In the genomic region with DNA sequence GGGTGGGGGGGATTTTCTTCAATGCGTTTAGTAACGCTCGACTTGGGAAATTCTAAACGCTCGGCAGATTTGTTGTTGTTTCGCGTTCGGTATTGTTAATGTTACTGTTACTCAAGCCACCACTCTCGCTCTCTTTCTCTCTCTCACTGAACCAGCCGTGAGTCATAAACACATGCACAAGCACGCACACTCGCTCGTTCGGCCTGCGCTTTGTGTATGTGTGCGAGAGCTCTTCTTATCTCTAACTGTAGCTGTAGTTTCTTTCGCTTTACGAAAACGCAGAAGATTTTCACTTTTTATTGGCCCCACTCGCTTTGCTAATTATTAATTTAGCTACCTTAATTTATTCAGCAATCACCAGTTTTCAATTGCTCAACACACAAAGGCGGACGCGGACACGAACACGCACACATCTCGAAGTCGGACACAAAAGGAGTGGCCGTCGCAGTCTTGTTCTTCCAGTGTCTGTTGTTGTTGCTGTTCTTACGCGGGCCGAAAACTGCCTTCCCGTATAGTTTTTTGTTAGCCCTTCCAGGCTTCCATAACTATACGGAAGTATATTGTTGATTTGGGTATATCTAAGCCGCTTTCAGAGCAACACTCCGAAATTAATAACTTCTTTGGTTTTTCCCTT, we compare ENCODE assay signal across 3 fruit fly cellular contexts.
A peak's percentile ranks its signal among the peaks of the same experiment; 100 is the strongest.
TF ChIP-seq lines count a peak whose summit lies in the region.

No protein-coding gene starts in this region.

TF ChIP-seq in whole organism, adult, 20 proteins besides CTCF, POLR2A, EP300 and RAD21 (continued from another document):
- TF ChIP-seq ovo (GFP tag; optimal IDR thresholded peaks at IDR 0.05; lab: Kevin White, UChicago), result peak; percentile 47
- TF ChIP-seq CG1620 (GFP tag; optimal IDR thresholded peaks at IDR 0.05; lab: Kevin White, UChicago), result no peak
- no peak for TF ChIP-seq Clk (GFP tag; optimal IDR thresholded peaks at IDR 0.05; lab: Kevin White, UChicago)

TF ChIP-seq in whole organism, embryonic, 481 proteins besides CTCF, POLR2A, EP300 and RAD21 (continued from another document and continues in another):
- no peak for TF ChIP-seq CG16863 (GFP tag; optimal IDR thresholded peaks at IDR 0.05; lab: Kevin White, UChicago)
- no peak for TF ChIP-seq Stat92E (GFP tag; optimal IDR thresholded peaks at IDR 0.05; lab: Kevin White, UChicago)
- TF ChIP-seq CG6683 (GFP tag; optimal IDR thresholded peaks at IDR 0.05; lab: Kevin White, UChicago), result no peak
- TF ChIP-seq CG31441 (GFP tag; IDR thresholded peaks at IDR 0.05; lab: Robert Waterston, UW), result no peak
- no peak for TF ChIP-seq CG5245 (GFP tag; optimal IDR thresholded peaks at IDR 0.05; lab: Kevin White, UChicago)
- no peak for TF ChIP-seq fd64A (GFP tag; optimal IDR thresholded peaks at IDR 0.05; lab: Kevin White, UChicago)
- TF ChIP-seq zen2 (GFP tag; IDR thresholded peaks at IDR 0.05; lab: Robert Waterston, UW; ENCODE audit: partially characterized antibody), result no peak
- TF ChIP-seq nom (GFP tag; optimal IDR thresholded peaks at IDR 0.05; lab: Kevin White, UChicago), result peak; percentile 36
- no peak for TF ChIP-seq cato (GFP tag; optimal IDR thresholded peaks at IDR 0.05; lab: Kevin White, UChicago; ENCODE audit: borderline replicate concordance)
- TF ChIP-seq Ets65A (GFP tag; lab: Kevin White, UChicago), result peak; percentile 31
- TF ChIP-seq tup (GFP tag; optimal IDR thresholded peaks at IDR 0.05; lab: Kevin White, UChicago), result no peak
- no peak for TF ChIP-seq da (GFP tag; optimal IDR thresholded peaks at IDR 0.05; lab: Kevin White, UChicago)
- TF ChIP-seq z (GFP tag; IDR thresholded peaks at IDR 0.05; lab: Robert Waterston, UW), result peak; percentile 60; the same call in 1 of the 3 replicates
- TF ChIP-seq dmrt11E (tag; optimal IDR thresholded peaks at IDR 0.05; lab: Kevin White, UChicago), result no peak
- TF ChIP-seq disco-r (GFP tag; optimal IDR thresholded peaks at IDR 0.05; lab: Kevin White, UChicago), result no peak
- TF ChIP-seq pita (GFP tag; optimal IDR thresholded peaks at IDR 0.05; lab: Kevin White, UChicago), result no peak
- peak; percentile 90 for TF ChIP-seq kay (GFP tag; optimal IDR thresholded peaks at IDR 0.05; lab: Kevin White, UChicago)
- TF ChIP-seq Xrp1 (GFP tag; IDR thresholded peaks at IDR 0.05; lab: Robert Waterston, UW), result no peak
- TF ChIP-seq ci (GFP tag; IDR thresholded peaks at IDR 0.05; lab: Robert Waterston, UW), result 0 out of 3 replicates have a peak, but pooled peaks have one; percentile 13
- peak; percentile 58 for TF ChIP-seq Blimp-1 (GFP tag; optimal IDR thresholded peaks at IDR 0.05; lab: Kevin White, UChicago)
- TF ChIP-seq Dll (GFP tag; IDR thresholded peaks at IDR 0.05; lab: Robert Waterston, UW; ENCODE audit: partially characterized antibody), result peak; percentile 34; the same call in 1 of the 4 replicates
- TF ChIP-seq yki (optimal IDR thresholded peaks at IDR 0.05; lab: Kevin White, UChicago), result peak; percentile 42
- TF ChIP-seq CG4360 (GFP tag; IDR thresholded peaks at IDR 0.05; lab: Robert Waterston, UW), result peak; percentile 79
- TF ChIP-seq sug (tag; optimal IDR thresholded peaks at IDR 0.05; lab: Kevin White, UChicago), result peak; percentile 25
- TF ChIP-seq p53 (GFP tag; optimal IDR thresholded peaks at IDR 0.05; lab: Kevin White, UChicago), result peak; percentile 76
- TF ChIP-seq CG1024 (GFP tag; IDR thresholded peaks at IDR 0.05; lab: Robert Waterston, UW), result no peak
- TF ChIP-seq Fer2 (tag; optimal IDR thresholded peaks at IDR 0.05; lab: Kevin White, UChicago), result no peak
- TF ChIP-seq eyg (GFP tag; optimal IDR thresholded peaks at IDR 0.05; lab: Kevin White, UChicago), result no peak
- no peak; the same call in 2 of the 3 replicates for TF ChIP-seq CG16813 (GFP tag; IDR thresholded peaks at IDR 0.05; lab: Robert Waterston, UW; ENCODE audit: partially characterized antibody)
- peak; percentile 97 for TF ChIP-seq pros (GFP tag; optimal IDR thresholded peaks at IDR 0.05; lab: Kevin White, UChicago)
- no peak for TF ChIP-seq CG4730 (GFP tag; IDR thresholded peaks at IDR 0.05; lab: Robert Waterston, UW)
- TF ChIP-seq gsb-n (tag; optimal IDR thresholded peaks at IDR 0.05; lab: Kevin White, UChicago), result peak; percentile 10
- TF ChIP-seq chinmo (GFP tag; IDR thresholded peaks at IDR 0.05; lab: Robert Waterston, UW; ENCODE audit: partially characterized antibody), result peak; percentile 90; the same call in 3 of the 4 replicates
- TF ChIP-seq CG6791 (GFP tag; IDR thresholded peaks at IDR 0.05; lab: Robert Waterston, UW; ENCODE audit: partially characterized antibody), result no peak
- TF ChIP-seq grau (tag; optimal IDR thresholded peaks at IDR 0.05; lab: Kevin White, UChicago), result no peak
- TF ChIP-seq Fer1 (GFP tag; optimal IDR thresholded peaks at IDR 0.05; lab: Kevin White, UChicago), result no peak
- no peak for TF ChIP-seq Dek (tag; optimal IDR thresholded peaks at IDR 0.05; lab: Kevin White, UChicago)
- no peak for TF ChIP-seq CG3847 (GFP tag; IDR thresholded peaks at IDR 0.05; lab: Robert Waterston, UW)
- no peak for TF ChIP-seq CG13894 (tag; optimal IDR thresholded peaks at IDR 0.05; lab: Kevin White, UChicago)
- no peak for TF ChIP-seq onecut (GFP tag; IDR thresholded peaks at IDR 0.05; lab: Robert Waterston, UW)
- no peak for TF ChIP-seq CG6813 (GFP tag; optimal IDR thresholded peaks at IDR 0.05; lab: Kevin White, UChicago)
- TF ChIP-seq YL-1 (GFP tag; optimal IDR thresholded peaks at IDR 0.05; lab: Kevin White, UChicago), result peak; percentile 39
- peak; percentile 23; the same call in 1 of the 2 replicates for TF ChIP-seq hbn (GFP tag; IDR thresholded peaks at IDR 0.05; lab: Robert Waterston, UW; ENCODE audit: partially characterized antibody)
- no peak for TF ChIP-seq CG4328 (GFP tag; optimal IDR thresholded peaks at IDR 0.05; lab: Kevin White, UChicago)
- no peak for TF ChIP-seq chif (GFP tag; optimal IDR thresholded peaks at IDR 0.05; lab: Kevin White, UChicago)
- TF ChIP-seq CG10959 (GFP tag; IDR thresholded peaks at IDR 0.05; lab: Robert Waterston, UW), result no peak
- peak; percentile 8 for TF ChIP-seq kni (GFP tag; optimal IDR thresholded peaks at IDR 0.05; lab: Kevin White, UChicago)
- no peak for TF ChIP-seq CG13624 (GFP tag; optimal IDR thresholded peaks at IDR 0.05; lab: Kevin White, UChicago)
- no peak for TF ChIP-seq Hsf (GFP tag; optimal IDR thresholded peaks at IDR 0.05; lab: Kevin White, UChicago)
- TF ChIP-seq inv (GFP tag; IDR thresholded peaks at IDR 0.05; lab: Robert Waterston, UW; ENCODE audit: partially characterized antibody), result no peak
- no peak for TF ChIP-seq CG10462 (GFP tag; optimal IDR thresholded peaks at IDR 0.05; lab: Kevin White, UChicago)
- TF ChIP-seq ro (GFP tag; IDR thresholded peaks at IDR 0.05; lab: Robert Waterston, UW), result no peak
- peak in 1 of 2 experiments; percentile 56 for TF ChIP-seq Pdp1 (GFP tag; optimal IDR thresholded peaks at IDR 0.05; lab: Kevin White, UChicago)
- no peak for TF ChIP-seq CG3407 (GFP tag; optimal IDR thresholded peaks at IDR 0.05; lab: Kevin White, UChicago)
- TF ChIP-seq B-H2 (GFP tag; optimal IDR thresholded peaks at IDR 0.05; lab: Kevin White, UChicago), result no peak
- no peak for TF ChIP-seq repo (GFP tag; optimal IDR thresholded peaks at IDR 0.05; lab: Kevin White, UChicago)
- TF ChIP-seq Med (GFP tag; lab: Kevin White, UChicago), result peak; percentile 83
- TF ChIP-seq Deaf1 (tag; optimal IDR thresholded peaks at IDR 0.05; lab: Kevin White, UChicago), result peak; percentile 53
- TF ChIP-seq Bdp1 (GFP tag; optimal IDR thresholded peaks at IDR 0.05; lab: Kevin White, UChicago), result no peak
- peak; percentile 79 for TF ChIP-seq cad (GFP tag; optimal IDR thresholded peaks at IDR 0.05; lab: Kevin White, UChicago)

TF ChIP-seq in whole organism, wandering third instar larva, 38 proteins besides CTCF, POLR2A, EP300 and RAD21 (continued from another document):
- TF ChIP-seq CG32264 (GFP tag; optimal IDR thresholded peaks at IDR 0.05; lab: Kevin White, UChicago) (no peak), lola (GFP tag; optimal IDR thresholded peaks at IDR 0.05; lab: Kevin White, UChicago) (no peak)
TF ChIP-seq in whole organism, wandering third instar larva: peak in this region for 6.
